Fruit fly (Drosophila melanogaster) whole organism, embryonic: ENCODE results near the gene Gem4b.

Source experiments
- Adf1 ChIP-seq: fragments of 200-800 bp; sonication (Bioruptor generic); IDR thresholded peaks from 2 replicates; pipeline ENCODE4 v1.3.6; 2022; ENCODE audit warnings: missing biosample characterization, missing genetic modification characterization
- B-H1 ChIP-seq: fragments of 200-800 bp; sonication (Bioruptor generic); IDR thresholded peaks from 3 replicates; pipeline ENCODE4 v1.3.6; 2022; ENCODE audit warnings: missing biosample characterization, missing genetic modification characterization
- B-H2 ChIP-seq: fragments of 200-800 bp; sonication (Bioruptor generic); optimal IDR thresholded peaks from 2 replicates; lab custom pipeline; 2018; ENCODE audit warnings: missing biosample characterization, mild to moderate bottlenecking, missing genetic modification characterization
- Blimp-1 ChIP-seq: fragments of 200-800 bp; sonication (Bioruptor generic); optimal IDR thresholded peaks from 3 replicates; lab custom pipeline; 2018; ENCODE audit warnings: missing biosample characterization, missing genetic modification characterization, mild to moderate bottlenecking, moderate library complexity, missing genetic modification reagents
- CG10147 ChIP-seq: fragments of 200-800 bp; sonication (Bioruptor generic); optimal IDR thresholded peaks from 2 replicates; lab custom pipeline; 2019; ENCODE audit warnings: missing biosample characterization, mild to moderate bottlenecking, missing genetic modification characterization, moderate library complexity
- CG10959 ChIP-seq: fragments of 200-800 bp; sonication (Bioruptor generic); IDR thresholded peaks from 2 replicates; pipeline ENCODE4 v1.3.6; 2022; ENCODE audit warnings: missing biosample characterization, missing genetic modification characterization
- CG10979 ChIP-seq: fragments of 200-800 bp; sonication (Bioruptor generic); optimal IDR thresholded peaks from 2 replicates; lab custom pipeline; 2018; ENCODE audit warnings: missing biosample characterization, mild to moderate bottlenecking, missing genetic modification characterization, moderate library complexity
- CG11456 ChIP-seq: fragments of 200-800 bp; sonication (Bioruptor generic); IDR thresholded peaks from 3 replicates; pipeline ENCODE4 v1.3.6; 2022; ENCODE audit warnings: missing biosample characterization, missing genetic modification characterization
- CG11560 ChIP-seq: fragments of 200-800 bp; sonication (Bioruptor generic); IDR thresholded peaks from 3 replicates; pipeline ENCODE4 v1.3.6; 2022; ENCODE audit warnings: missing biosample characterization, missing genetic modification characterization
- CG13287 ChIP-seq: fragments of 200-800 bp; sonication (Bioruptor generic); IDR thresholded peaks from 2 replicates; pipeline ENCODE4 v1.3.6; 2022; ENCODE audit warnings: missing biosample characterization, missing genetic modification characterization; ENCODE audit not compliant: partially characterized antibody
- CG15479 ChIP-seq: fragments of 200-800 bp; sonication (Bioruptor generic); optimal IDR thresholded peaks from 3 replicates; lab custom pipeline; 2019; ENCODE audit warnings: missing biosample characterization, mild to moderate bottlenecking, missing genetic modification characterization, moderate library complexity
- CG1603 ChIP-seq: fragments of 200-800 bp; sonication (Bioruptor generic); optimal IDR thresholded peaks from 2 replicates; lab custom pipeline; 2019; ENCODE audit warnings: missing biosample characterization, mild to moderate bottlenecking, missing genetic modification characterization, moderate library complexity
- CG3995 ChIP-seq: fragments of 200-800 bp; sonication (Bioruptor generic); optimal IDR thresholded peaks from 3 replicates; lab custom pipeline; 2016; ENCODE audit warnings: missing biosample characterization, missing genetic modification characterization
- CG4282 ChIP-seq: fragments of 200-800 bp; sonication (Bioruptor generic); optimal IDR thresholded peaks from 2 replicates; lab custom pipeline; 2016; ENCODE audit warnings: missing biosample characterization, missing genetic modification characterization
- CG4360 ChIP-seq: fragments of 200-800 bp; sonication (Bioruptor generic); IDR thresholded peaks from 2 replicates; pipeline ENCODE4 v1.3.6; 2022; ENCODE audit warnings: missing biosample characterization, missing genetic modification characterization
- CG43689 ChIP-seq: fragments of 200-800 bp; sonication (Bioruptor generic); IDR thresholded peaks from 2 replicates; pipeline ENCODE4 v1.3.6; 2022; ENCODE audit warnings: missing biosample characterization, missing genetic modification characterization
- CG6272 ChIP-seq: fragments of 200-800 bp; sonication (Bioruptor generic); IDR thresholded peaks from 2 replicates; pipeline ENCODE4 v1.3.6; 2022; ENCODE audit warnings: missing biosample characterization, missing genetic modification characterization
- CG6791 ChIP-seq: fragments of 200-800 bp; sonication (Bioruptor generic); IDR thresholded peaks from 3 replicates; pipeline ENCODE4 v1.3.6; 2022; ENCODE audit warnings: missing biosample characterization, missing genetic modification characterization; ENCODE audit not compliant: partially characterized antibody
- CG7963 ChIP-seq: fragments of 200-800 bp; sonication (Bioruptor generic); IDR thresholded peaks from 3 replicates; pipeline ENCODE4 v1.3.6; 2022; ENCODE audit warnings: missing biosample characterization, missing genetic modification characterization; ENCODE audit not compliant: partially characterized antibody
- CG8290 ChIP-seq, 3 experiments: fragments of 200-800 bp; sonication (Bioruptor generic); optimal IDR thresholded peaks; 2 replicates each; lab custom pipeline; 2016 to 2019; ENCODE audit warnings: missing biosample characterization in 3 of 3, missing genetic modification characterization in 3 of 3, mild to moderate bottlenecking in 2 of 3, moderate library complexity in 1 of 3
- CG9437 ChIP-seq: fragments of 200-800 bp; sonication (Bioruptor generic); optimal IDR thresholded peaks from 2 replicates; lab custom pipeline; 2018; ENCODE audit warnings: missing biosample characterization, mild to moderate bottlenecking, missing genetic modification characterization
- CG9797 ChIP-seq: fragments of 200-800 bp; sonication (Bioruptor generic); optimal IDR thresholded peaks from 3 replicates; lab custom pipeline; 2018; ENCODE audit warnings: missing biosample characterization, mild to moderate bottlenecking, missing genetic modification characterization
- CG9876 ChIP-seq: fragments of 200-800 bp; sonication (Bioruptor generic); optimal IDR thresholded peaks from 2 replicates; lab custom pipeline; 2016; ENCODE audit warnings: missing biosample characterization, missing genetic modification characterization
- CHES-1-like ChIP-seq: fragments of 200-800 bp; sonication (Bioruptor generic); optimal IDR thresholded peaks from 2 replicates; lab custom pipeline; 2016; ENCODE audit warnings: missing biosample characterization, missing genetic modification characterization
- Dip2 ChIP-seq: fragments of 200-800 bp; sonication (Bioruptor generic); IDR thresholded peaks from 2 replicates; pipeline ENCODE4 v1.3.6; 2022; ENCODE audit warnings: missing biosample characterization, missing genetic modification characterization
- E2f1 ChIP-seq: fragments of 200-800 bp; sonication (Bioruptor generic); IDR thresholded peaks from 2 replicates; pipeline ENCODE4 v1.3.6; 2022; ENCODE audit warnings: missing biosample characterization, missing genetic modification characterization
- HLH3B ChIP-seq: fragments of 200-800 bp; sonication (Bioruptor generic); IDR thresholded peaks from 2 replicates; pipeline ENCODE4 v1.3.6; 2022; ENCODE audit warnings: missing biosample characterization, missing genetic modification characterization
- HLH4C ChIP-seq: fragments of 200-800 bp; sonication (Bioruptor generic); IDR thresholded peaks from 3 replicates; pipeline ENCODE4 v1.3.6; 2022; ENCODE audit warnings: missing biosample characterization, missing genetic modification characterization; ENCODE audit not compliant: partially characterized antibody
- HLH54F ChIP-seq: fragments of 200-800 bp; sonication (Bioruptor generic); optimal IDR thresholded peaks from 3 replicates; lab custom pipeline; 2016; ENCODE audit warnings: missing biosample characterization, missing genetic modification characterization
- Hr51 ChIP-seq, 2 experiments: fragments of 200-800 bp; sonication (Bioruptor generic); optimal IDR thresholded peaks; 2 replicates in 1 of 2; 3 replicates in 1 of 2; lab custom pipeline; 2016 to 2018; ENCODE audit warnings: missing biosample characterization in 2 of 2, missing genetic modification characterization in 2 of 2, mild to moderate bottlenecking in 1 of 2, moderate library complexity in 1 of 2
- Lpt ChIP-seq: fragments of >200 bp; optimal IDR thresholded peaks from 2 replicates; lab custom pipeline; 2018; ENCODE audit warnings: missing biosample characterization, missing genetic modification characterization
- abd-A ChIP-seq: fragments of 200-800 bp; sonication (Bioruptor generic); optimal IDR thresholded peaks from 3 replicates; lab custom pipeline; 2019; ENCODE audit warnings: missing biosample characterization, mild to moderate bottlenecking, missing genetic modification characterization, moderate library complexity
- amos ChIP-seq: fragments of 200-800 bp; sonication (Bioruptor generic); IDR thresholded peaks from 2 replicates; pipeline ENCODE4 v1.3.6; 2022; ENCODE audit warnings: missing biosample characterization, missing genetic modification characterization; ENCODE audit not compliant: partially characterized antibody
- ara ChIP-seq: fragments of 200-800 bp; sonication (Bioruptor generic); IDR thresholded peaks from 2 replicates; pipeline ENCODE4 v1.3.6; 2022; ENCODE audit warnings: missing biosample characterization, missing genetic modification characterization
- br ChIP-seq: fragments of >200 bp; optimal IDR thresholded peaks from 2 replicates; lab custom pipeline; 2017
- cas ChIP-seq: fragments of 200-800 bp; sonication (Bioruptor generic); IDR thresholded peaks from 2 replicates; pipeline ENCODE4 v1.3.6; 2022; ENCODE audit warnings: missing biosample characterization, missing genetic modification characterization
- crp ChIP-seq, 2 experiments: fragments of 200-800 bp; sonication (Bioruptor generic); optimal IDR thresholded peaks; 2 replicates in 1 of 2; 3 replicates in 1 of 2; lab custom pipeline; 2017; ENCODE audit warnings: missing biosample characterization in 2 of 2, missing genetic modification characterization in 2 of 2, mild to moderate bottlenecking in 1 of 2, moderate library complexity in 1 of 2
- da ChIP-seq: fragments of 200-800 bp; sonication (Bioruptor generic); optimal IDR thresholded peaks from 2 replicates; lab custom pipeline; 2016; ENCODE audit warnings: missing biosample characterization, missing genetic modification characterization
- ems ChIP-seq: fragments of 200-800 bp; sonication (Bioruptor generic); optimal IDR thresholded peaks from 3 replicates; lab custom pipeline; 2016; ENCODE audit warnings: missing biosample characterization, missing genetic modification characterization
- en ChIP-seq: fragments of 200-800 bp; sonication (Bioruptor generic); optimal IDR thresholded peaks from 2 replicates; lab custom pipeline; 2016; ENCODE audit warnings: missing biosample characterization, missing genetic modification characterization
- inv ChIP-seq: fragments of 200-800 bp; sonication (Bioruptor generic); IDR thresholded peaks from 2 replicates; pipeline ENCODE4 v1.3.6; 2022; ENCODE audit warnings: missing biosample characterization, missing genetic modification characterization; ENCODE audit not compliant: partially characterized antibody
- knrl ChIP-seq: fragments of 200-800 bp; sonication (Bioruptor generic); IDR thresholded peaks from 3 replicates; pipeline ENCODE4 v1.3.6; 2022; ENCODE audit warnings: missing biosample characterization, missing genetic modification characterization; ENCODE audit not compliant: partially characterized antibody
- oc ChIP-seq: fragments of 200-800 bp; sonication (Bioruptor generic); optimal IDR thresholded peaks from 2 replicates; lab custom pipeline; 2018; ENCODE audit warnings: missing biosample characterization, mild to moderate bottlenecking, missing genetic modification characterization, moderate library complexity
- onecut ChIP-seq: fragments of 200-800 bp; sonication (Bioruptor generic); IDR thresholded peaks from 2 replicates; pipeline ENCODE4 v1.3.6; 2022; ENCODE audit warnings: missing biosample characterization, missing genetic modification characterization
- pnt ChIP-seq: fragments of 200-800 bp; sonication (Bioruptor generic); optimal IDR thresholded peaks from 3 replicates; lab custom pipeline; 2016; ENCODE audit warnings: missing biosample characterization, missing genetic modification characterization
- ro ChIP-seq: fragments of 200-800 bp; sonication (Bioruptor generic); IDR thresholded peaks from 2 replicates; pipeline ENCODE4 v1.3.6; 2022; ENCODE audit warnings: missing biosample characterization, missing genetic modification characterization
- sens ChIP-seq: fragments of 200-800 bp; sonication (Bioruptor generic); peaks from one replicate; lab custom pipeline; 2016; ENCODE audit warnings: missing biosample characterization, missing genetic modification characterization
- stc ChIP-seq: fragments of 200-800 bp; sonication (Bioruptor generic); IDR thresholded peaks from 2 replicates; pipeline ENCODE4 v1.3.6; 2022; ENCODE audit warnings: missing biosample characterization, missing genetic modification characterization
- vnd ChIP-seq: fragments of 200-800 bp; sonication (Bioruptor generic); IDR thresholded peaks from 3 replicates; pipeline ENCODE4 v1.3.6; 2022; ENCODE audit warnings: missing biosample characterization, missing genetic modification characterization; ENCODE audit not compliant: partially characterized antibody
- zen2 ChIP-seq: fragments of 200-800 bp; sonication (Bioruptor generic); IDR thresholded peaks from 3 replicates; pipeline ENCODE4 v1.3.6; 2022; ENCODE audit warnings: missing biosample characterization, missing genetic modification characterization; ENCODE audit not compliant: partially characterized antibody

The Gem4b gene

DNA sequence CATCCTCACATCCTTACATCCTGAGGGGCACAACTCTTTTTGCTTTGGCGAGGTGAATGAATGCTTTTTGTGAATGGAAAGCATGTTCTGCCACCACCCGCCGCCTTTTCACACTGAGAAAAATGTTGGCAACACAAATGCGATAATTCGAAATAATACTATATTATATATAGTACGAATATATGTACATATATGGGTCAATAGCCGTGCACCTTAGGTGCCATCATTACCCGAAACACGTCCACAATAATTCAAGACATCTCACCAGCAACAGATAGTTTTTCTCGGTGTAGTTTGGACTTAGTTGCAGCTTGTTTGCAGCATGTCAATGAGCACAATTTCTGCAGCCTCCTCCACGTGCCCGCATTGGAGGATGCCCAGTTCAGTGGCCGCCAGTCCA is 9.0 kb upstream of the Gem4b start (continued):
- no peak for TF ChIP-seq CG15479 (GFP tag; lab: Kevin White, UChicago)
- no peak for TF ChIP-seq abd-A
- TF ChIP-seq pnt = no peak
- TF ChIP-seq HLH54F (GFP tag; lab: Kevin White, UChicago) = no peak
- no peak for TF ChIP-seq onecut (GFP tag; lab: Robert Waterston, UW)
- TF ChIP-seq br (lab: Kevin White, UChicago) = no peak
- TF ChIP-seq Blimp-1 (GFP tag; lab: Kevin White, UChicago) = peak; percentile 35
- no peak for TF ChIP-seq CHES-1-like
- no peak for TF ChIP-seq B-H2 (GFP tag; lab: Kevin White, UChicago)
- no peak for TF ChIP-seq CG10147
- peak; percentile 14; the same call in 1 of the 2 replicates for TF ChIP-seq CG10959 (GFP tag; lab: Robert Waterston, UW)

DNA sequence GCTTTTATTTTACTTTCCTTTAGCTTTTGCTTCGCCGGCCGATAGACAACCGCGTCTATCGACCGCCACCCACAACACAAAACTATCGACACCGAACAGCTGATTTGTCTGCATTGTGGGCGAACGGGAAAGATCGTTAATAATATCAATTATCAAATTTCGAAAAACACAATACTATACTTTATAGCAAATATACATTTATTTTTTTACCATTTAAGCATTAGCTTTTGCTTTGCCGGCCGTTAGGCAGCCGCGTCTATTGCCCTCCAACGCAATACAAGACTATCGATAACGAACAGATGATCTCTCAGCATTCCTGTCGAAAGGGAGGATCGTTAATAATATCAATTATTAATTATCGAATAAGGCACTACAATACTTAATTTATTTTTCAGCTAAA is 4.5 kb upstream of the Gem4b start, which contains the start of the genes CG2938 and Glos:
Gene CG2938 (minus strand): TSS at position 296 of the 400 bp plus-strand sequence.
Gene Glos (plus strand): TSS at position 344 of the 400 bp plus-strand sequence.
- TF ChIP-seq ems (no peak), Hr51 (GFP tag; optimal IDR thresholded peaks at IDR 0.05; lab: Kevin White, UChicago) (no peak), B-H1 (no peak), CG10979 (tag; lab: Kevin White, UChicago) (no peak), CG6272 (no peak), CG13287 (GFP tag; lab: Robert Waterston, UW) (peak; percentile 84), CG6791 (GFP tag; lab: Robert Waterston, UW) (peak; percentile 68; the same call in 2 of the 3 replicates), sens (GFP tag; lab: Kevin White, UChicago) (peak; percentile 29), vnd (GFP tag; lab: Robert Waterston, UW) (peak; percentile 76), CG7963 (GFP tag; lab: Robert Waterston, UW) (peak; percentile 65), da (GFP tag; lab: Kevin White, UChicago) (no peak), cas (GFP tag; lab: Robert Waterston, UW) (no peak), amos (GFP tag; lab: Robert Waterston, UW) (peak; percentile 61; the same call in 1 of the 2 replicates), HLH3B (GFP tag; lab: Robert Waterston, UW) (no peak), oc (tag; lab: Kevin White, UChicago) (no peak), ro (GFP tag; lab: Robert Waterston, UW) (no peak), CG3995 (GFP tag; lab: Kevin White, UChicago) (peak; percentile 13), crp (GFP tag; optimal IDR thresholded peaks at IDR 0.05; lab: Kevin White, UChicago) (peak; percentile 54 to 89), ara (no peak), Lpt (GFP tag; lab: Kevin White, UChicago) (no peak), CG9437 (no peak), CG9876 (GFP tag; lab: Kevin White, UChicago) (no peak), CG4360 (GFP tag; lab: Robert Waterston, UW) (no peak), CG43689 (no peak), E2f1 (GFP tag; lab: Robert Waterston, UW) (no peak), knrl (peak; percentile 65; the same call in 2 of the 3 replicates), CG11456 (GFP tag; lab: Robert Waterston, UW) (no peak), Dip2 (GFP tag; lab: Robert Waterston, UW) (no peak), CG9797 (GFP tag; lab: Kevin White, UChicago) (peak; percentile 2), zen2 (GFP tag; lab: Robert Waterston, UW) (peak; percentile 59; the same call in 2 of the 3 replicates), CG8290 (GFP tag; optimal IDR thresholded peaks at IDR 0.05; lab: Kevin White, UChicago) (no peak), CG8290 (tag; optimal IDR thresholded peaks at IDR 0.05; lab: Kevin White, UChicago) (no peak), CG1603 (tag; lab: Kevin White, UChicago) (peak; percentile 13), HLH4C (GFP tag; lab: Robert Waterston, UW) (peak; percentile 83), CG11560 (tag; lab: Robert Waterston, UW) (peak; percentile 59; the same call in 1 of the 3 replicates), Adf1 (GFP tag; lab: Robert Waterston, UW) (no peak), CG4282 (GFP tag; lab: Kevin White, UChicago) (no peak), inv (GFP tag; lab: Robert Waterston, UW) (peak; percentile 55), stc (GFP tag; lab: Robert Waterston, UW) (no peak), en (GFP tag; lab: Kevin White, UChicago) (no peak)
